Fruit fly (Drosophila melanogaster) ovary, adult (tissue): ENCODE data around the gene CG10357.

Experiments
- CG17801 ChIP-seq: fragments of 200-800 bp; optimal IDR thresholded peaks from 2 replicates; lab custom pipeline; 2019; ENCODE audit warnings: missing biosample characterization, mild to moderate bottlenecking, missing genetic modification characterization, moderate library complexity; ENCODE audit not compliant: partially characterized antibody

CG10357 gene

dm6 chr3L:3615082-3615481 is at the start of gene CG10357:
TSS of gene CG10357 (plus strand) at chr3L:3615382.
- TF ChIP-seq CG17801 (GFP tag; lab: Kevin White, UChicago), result no peak

dm6 chr3L:3566751-3567499 is 48.3 kb upstream of the CG10357 start:
- TF ChIP-seq CG17801 (GFP tag; lab: Kevin White, UChicago), result no peak

- TF ChIP-seq CG17801 (GFP tag; lab: Kevin White, UChicago), result no peak
These were observed 46.1 kb upstream of the CG10357 start for dm6 chr3L:3569109-3569508.

dm6 chr3L:3570617-3571016 is 44.6 kb upstream of the CG10357 start:
- no peak for TF ChIP-seq CG17801 (GFP tag; lab: Kevin White, UChicago)

- no peak for TF ChIP-seq CG17801 (GFP tag; lab: Kevin White, UChicago)
These were observed 21.6 kb upstream of the CG10357 start for dm6 chr3L:3593558-3593957.

dm6 chr3L:3596346-3596745 is 18.8 kb upstream of the CG10357 start:
- TF ChIP-seq CG17801 (GFP tag; lab: Kevin White, UChicago), result no peak

dm6 chr3L:3606986-3607385 is 8.2 kb upstream of the CG10357 start:
- TF ChIP-seq CG17801 (GFP tag; lab: Kevin White, UChicago), result no peak

- no peak for TF ChIP-seq CG17801 (GFP tag; lab: Kevin White, UChicago)
These were observed 3.3 kb upstream of the CG10357 start, which contains the start of gene CG10359 for dm6 chr3L:3611892-3612291. TSS of gene CG10359 (plus strand) at chr3L:3612192.

dm6 chr3L:3612582-3613285 is 2.4 kb upstream of the CG10357 start:
- TF ChIP-seq CG17801 (GFP tag; lab: Kevin White, UChicago), result no peak

- no peak for TF ChIP-seq CG17801 (GFP tag; lab: Kevin White, UChicago)
These were observed 1.2 kb downstream of the CG10357 start for dm6 chr3L:3616344-3616743.

- no peak for TF ChIP-seq CG17801 (GFP tag; lab: Kevin White, UChicago)
These were observed 2.1 kb downstream of the CG10357 start for dm6 chr3L:3617252-3617651.

- no peak for TF ChIP-seq CG17801 (GFP tag; lab: Kevin White, UChicago)
These were observed 5.8 kb downstream of the CG10357 start, which contains the start of gene CG14974 for dm6 chr3L:3620932-3621331. TSS of gene CG14974 (minus strand) at chr3L:3621032.

dm6 chr3L:3624876-3625275 is 9.7 kb downstream of the CG10357 start:
- TF ChIP-seq CG17801 (GFP tag; lab: Kevin White, UChicago), result no peak

- no peak for TF ChIP-seq CG17801 (GFP tag; lab: Kevin White, UChicago)
These were observed 10.9 kb downstream of the CG10357 start, which contains the start of gene dar1 for dm6 chr3L:3626069-3626468. TSS of gene dar1 (plus strand) at chr3L:3626352.

- no peak for TF ChIP-seq CG17801 (GFP tag; lab: Kevin White, UChicago)
These were observed 17.5 kb downstream of the CG10357 start for dm6 chr3L:3632500-3633183.
